Worm (Caenorhabditis elegans) whole organism, L4 larva: ENCODE data around the gene C06A8.8.

Experiments used
- D1046.2 ChIP-seq: fragments of 200-800 bp; sonication (Bioruptor generic); IDR thresholded peaks from 2 replicates; pipeline ENCODE4 v1.3.6; 2022; ENCODE audit warnings: missing genetic modification characterization, missing compliant biosample characterization
- F37D6.2 ChIP-seq: sonication (generic microtip); optimal IDR thresholded peaks from 2 replicates; lab custom pipeline; 2016; ENCODE audit warnings: mild to moderate bottlenecking, missing genetic modification characterization, missing compliant biosample characterization
- T20F7.1 ChIP-seq: fragments of 200-800 bp; sonication (Bioruptor generic); optimal IDR thresholded peaks from 2 replicates; lab custom pipeline; 2018; ENCODE audit warnings: mild to moderate bottlenecking, missing genetic modification characterization, missing compliant biosample characterization
- T26A8.4 ChIP-seq: fragments of 200-800 bp; sonication (Bioruptor generic); IDR thresholded peaks from 2 replicates; pipeline ENCODE4 v1.3.6; 2022; ENCODE audit warnings: missing genetic modification characterization, missing compliant biosample characterization
- Y48G9A.11 ChIP-seq: fragments of 200-800 bp; sonication (Bioruptor generic); IDR thresholded peaks from 2 replicates; pipeline ENCODE4 v1.3.6; 2022; ENCODE audit warnings: missing genetic modification reagents, missing genetic modification characterization, missing compliant biosample characterization
- ZK337.2 ChIP-seq: fragments of 200-800 bp; sonication (Bioruptor generic); IDR thresholded peaks from 2 replicates; pipeline ENCODE4 v1.3.6; 2022; ENCODE audit warnings: missing genetic modification reagents, missing genetic modification characterization, missing compliant biosample characterization
- aha-1 ChIP-seq: fragments of 150-350 bp; peaks from one replicate; lab custom pipeline; 2014; ENCODE audit warnings: missing biosample characterization, missing genetic modification characterization
- aly-2 ChIP-seq: sonication (generic microtip); optimal IDR thresholded peaks from 2 replicates; lab custom pipeline; 2018; ENCODE audit warnings: missing biosample characterization, missing genetic modification characterization
- arid-1 ChIP-seq: fragments of 200-800 bp; sonication (Bioruptor generic); conservative IDR thresholded peaks from 2 replicates; pipeline ENCODE4 v1.3.6; 2022; ENCODE audit warnings: missing genetic modification reagents, missing genetic modification characterization, missing compliant biosample characterization
- ceh-82 ChIP-seq: sonication (generic microtip); optimal IDR thresholded peaks from 2 replicates; lab custom pipeline; 2017; ENCODE audit warnings: missing biosample characterization, missing genetic modification characterization
- ces-1 ChIP-seq: fragments of 150-350 bp; sonication (generic microtip); optimal IDR thresholded peaks from 4 replicates; lab custom pipeline; 2014; ENCODE audit warnings: missing biosample characterization, missing genetic modification reagents, missing genetic modification characterization
- daf-12 ChIP-seq: fragments of 150-350 bp; optimal IDR thresholded peaks from 2 replicates; lab custom pipeline; 2014; ENCODE audit warnings: missing biosample characterization, missing genetic modification reagents, missing genetic modification characterization
- daf-8 ChIP-seq: fragments of 200-800 bp; sonication (Bioruptor generic); IDR thresholded peaks from 2 replicates; pipeline ENCODE4 v1.3.6; 2022; ENCODE audit warnings: missing genetic modification characterization, missing compliant biosample characterization
- dpl-1 ChIP-seq: fragments of 150-350 bp; optimal IDR thresholded peaks from 2 replicates; lab custom pipeline; 2014; ENCODE audit warnings: missing biosample characterization, missing genetic modification reagents, missing genetic modification characterization
- dve-1 ChIP-seq: sonication (generic microtip); optimal IDR thresholded peaks from 2 replicates; lab custom pipeline; 2017; ENCODE audit warnings: antibody characterized with exemption, mild to moderate bottlenecking, missing genetic modification characterization, missing compliant biosample characterization; ENCODE audit not compliant: insufficient read depth
- egl-43 ChIP-seq: fragments of 200-800 bp; sonication (Bioruptor generic); IDR thresholded peaks from 2 replicates; pipeline ENCODE4 v1.3.6; 2022; ENCODE audit warnings: missing genetic modification reagents, missing genetic modification characterization, missing compliant biosample characterization
- fkh-10 ChIP-seq: fragments of 150-350 bp; optimal IDR thresholded peaks from 2 replicates; lab custom pipeline; 2014; ENCODE audit warnings: missing biosample characterization, missing genetic modification reagents, missing genetic modification characterization
- fos-1 ChIP-seq: fragments of 150-350 bp; optimal IDR thresholded peaks from 2 replicates; lab custom pipeline; 2014; ENCODE audit warnings: missing biosample characterization, missing genetic modification characterization
- hif-1 ChIP-seq, 2 experiments: sonication (generic microtip); optimal IDR thresholded peaks; 2 replicates each; lab custom pipeline; 2016 to 2017; ENCODE audit warnings: missing compliant biosample characterization in 2 of 2, missing genetic modification characterization in 2 of 2, missing genetic modification reagents in 2 of 2, missing genotype in 2 of 2, mild to moderate bottlenecking in 1 of 2
- hlh-11 ChIP-seq: fragments of 200-800 bp; sonication (Bioruptor generic); optimal IDR thresholded peaks from 2 replicates; lab custom pipeline; 2018; ENCODE audit warnings: mild to moderate bottlenecking, missing genetic modification characterization, missing compliant biosample characterization
- lin-13 ChIP-seq: fragments of 150-350 bp; optimal IDR thresholded peaks from 2 replicates; lab custom pipeline; 2014; ENCODE audit warnings: missing biosample characterization, missing genetic modification reagents, missing genetic modification characterization
- lin-38 ChIP-seq: fragments of 200-800 bp; sonication (Bioruptor generic); IDR thresholded peaks from 2 replicates; pipeline ENCODE4 v1.3.6; 2022; ENCODE audit warnings: missing genetic modification reagents, missing genetic modification characterization, missing compliant biosample characterization
- lir-3 ChIP-seq: sonication (generic microtip); optimal IDR thresholded peaks from 2 replicates; lab custom pipeline; 2016; ENCODE audit warnings: mild to moderate bottlenecking, missing genetic modification characterization, missing compliant biosample characterization
- madf-9 ChIP-seq: fragments of 200-800 bp; sonication (Bioruptor generic); conservative IDR thresholded peaks from 2 replicates; pipeline ENCODE4 v1.3.6; 2022; ENCODE audit warnings: missing genetic modification reagents, missing genetic modification characterization, missing compliant biosample characterization
- mdl-1 ChIP-seq, 2 experiments: fragments of 150-350 bp in 1 of 2; sonication (generic microtip) in 1 of 2; optimal IDR thresholded peaks; 2 replicates each; lab custom pipeline; 2014 to 2017; ENCODE audit warnings: missing biosample characterization in 2 of 2, missing genetic modification characterization in 2 of 2
- mep-1 ChIP-seq: fragments of 150-350 bp; sonication (generic microtip); optimal IDR thresholded peaks from 3 replicates; lab custom pipeline; 2014; ENCODE audit warnings: missing biosample characterization, missing genetic modification characterization
- mes-2 ChIP-seq: sonication (generic microtip); optimal IDR thresholded peaks from 2 replicates; lab custom pipeline; 2016; ENCODE audit warnings: missing genotype, mild to moderate bottlenecking, missing genetic modification characterization, missing compliant biosample characterization; ENCODE audit not compliant: poor library complexity, severe bottlenecking
- mxl-2 ChIP-seq: fragments of 200-800 bp; sonication (Bioruptor generic); conservative IDR thresholded peaks from 2 replicates; pipeline ENCODE4 v1.3.6; 2022; ENCODE audit warnings: missing genetic modification reagents, missing genetic modification characterization, missing compliant biosample characterization
- mxl-3 ChIP-seq: fragments of 200-800 bp; sonication (Bioruptor generic); optimal IDR thresholded peaks from 2 replicates; lab custom pipeline; 2018; ENCODE audit warnings: mild to moderate bottlenecking, missing genetic modification characterization, missing compliant biosample characterization
- nhr-102 ChIP-seq: sonication (generic microtip); optimal IDR thresholded peaks from 2 replicates; lab custom pipeline; 2016; ENCODE audit warnings: mild to moderate bottlenecking, missing genetic modification characterization, moderate library complexity, missing compliant biosample characterization
- nhr-28 ChIP-seq: fragments of 150-350 bp; optimal IDR thresholded peaks from 2 replicates; lab custom pipeline; 2014; ENCODE audit warnings: missing biosample characterization, missing genetic modification characterization
- nhr-42 ChIP-seq: fragments of 200-800 bp; sonication (Bioruptor generic); IDR thresholded peaks from 2 replicates; pipeline ENCODE4 v1.3.6; 2022; ENCODE audit warnings: missing genetic modification characterization, missing compliant biosample characterization
- pha-4 ChIP-seq, 2 experiments: fragments of 150-350 bp in 1 of 2; fragments of 200-800 bp in 1 of 2; sonication (Bioruptor generic) in 1 of 2; IDR thresholded peaks in 1 of 2; optimal IDR thresholded peaks in 1 of 2; 2 replicates each; pipeline versions ENCODE4 v1.3.6 to Lab custom; 2014 to 2022; ENCODE audit warnings: missing genetic modification characterization in 2 of 2, missing genetic modification reagents in 2 of 2, missing biosample characterization in 1 of 2, missing compliant biosample characterization in 1 of 2
- saeg-2 ChIP-seq: fragments of 200-800 bp; sonication (Bioruptor generic); IDR thresholded peaks from 2 replicates; pipeline ENCODE4 v1.3.6; 2022; ENCODE audit warnings: missing genetic modification reagents, missing genetic modification characterization, missing compliant biosample characterization
- snpc-4 ChIP-seq: fragments of 150-350 bp; optimal IDR thresholded peaks from 2 replicates; lab custom pipeline; 2014; ENCODE audit warnings: missing biosample characterization, missing genetic modification characterization
- spr-1 ChIP-seq: sonication (generic microtip); optimal IDR thresholded peaks from 2 replicates; lab custom pipeline; 2016; ENCODE audit warnings: mild to moderate bottlenecking, missing genetic modification characterization, missing compliant biosample characterization
- spr-3 ChIP-seq: fragments of 200-800 bp; sonication (Bioruptor generic); optimal IDR thresholded peaks from 2 replicates; lab custom pipeline; 2018; ENCODE audit warnings: mild to moderate bottlenecking, missing genetic modification characterization, missing compliant biosample characterization
- tag-97 ChIP-seq: fragments of 200-800 bp; sonication (Bioruptor generic); IDR thresholded peaks from 2 replicates; pipeline ENCODE4 v1.3.6; 2022; ENCODE audit warnings: missing genetic modification characterization, missing compliant biosample characterization
- unc-130 ChIP-seq: sonication (generic microtip); optimal IDR thresholded peaks from 2 replicates; lab custom pipeline; 2016; ENCODE audit warnings: missing genetic modification reagents, missing genetic modification characterization, missing compliant biosample characterization
- unc-62 ChIP-seq, 3 experiments: fragments of 150-350 bp in 1 of 3; sonication (generic microtip); optimal IDR thresholded peaks in 2 of 3; peaks in 1 of 3; 1 replicate in 1 of 3; 2 replicates in 2 of 3; lab custom pipeline; 2014 to 2017; ENCODE audit warnings: missing biosample characterization in 3 of 3, missing genetic modification characterization in 3 of 3, missing genetic modification reagents in 3 of 3, missing genotype in 1 of 3
- vab-7 ChIP-seq: fragments of 200-800 bp; sonication (Bioruptor generic); IDR thresholded peaks from 2 replicates; pipeline ENCODE4 v1.3.6; 2022; ENCODE audit warnings: missing genetic modification reagents, missing genetic modification characterization, missing compliant biosample characterization
- zag-1 ChIP-seq: fragments of 150-350 bp; optimal IDR thresholded peaks from 2 replicates; lab custom pipeline; 2014; ENCODE audit warnings: missing biosample characterization, missing genetic modification characterization
- zfp-2 ChIP-seq: sonication (generic microtip); optimal IDR thresholded peaks from 2 replicates; lab custom pipeline; 2016; ENCODE audit warnings: mild to moderate bottlenecking, missing genetic modification characterization, missing compliant biosample characterization
- zip-2 ChIP-seq: fragments of 150-350 bp; optimal IDR thresholded peaks from 2 replicates; lab custom pipeline; 2014; ENCODE audit warnings: missing biosample characterization, missing genetic modification characterization
- ztf-7 ChIP-seq: fragments of 150-350 bp; optimal IDR thresholded peaks from 2 replicates; lab custom pipeline; 2014; ENCODE audit warnings: missing biosample characterization, missing genetic modification characterization

C06A8.8 gene

ce11 chrII:7776715-7777114 lies 4.9 kb upstream of the C06A8.8 start (continued):
- TF ChIP-seq mdl-1 (tag; optimal IDR thresholded peaks at IDR 0.05; lab: Kevin White, UChicago) = peak in 1 of 2 experiments; percentile 49
- peak in 1 of 2 experiments; percentile 42 for TF ChIP-seq hif-1 (tag; optimal IDR thresholded peaks at IDR 0.05; lab: Kevin White, UChicago)
- no peak for TF ChIP-seq zip-2
- TF ChIP-seq spr-1 (tag; lab: Kevin White, UChicago) = no peak
- TF ChIP-seq unc-62 (GFP tag; optimal IDR thresholded peaks at IDR 0.05 in 1 of 2; lab: Kevin White, UChicago) = peak in 1 of 2 experiments; percentile 56
- TF ChIP-seq unc-62 (tag; optimal IDR thresholded peaks at IDR 0.05; lab: Kevin White, UChicago) = no peak
- TF ChIP-seq aha-1 = peak; percentile 57
- peak; percentile 74 for TF ChIP-seq mxl-3 (GFP tag; lab: Kevin White, UChicago)
- TF ChIP-seq lin-13 = no peak
- no peak for TF ChIP-seq fkh-10 (GFP tag; lab: Kevin White, UChicago)
- no peak for TF ChIP-seq T26A8.4
- no peak for TF ChIP-seq ztf-7 (tag; lab: Kevin White, UChicago)
- peak; percentile 38 for TF ChIP-seq dve-1 (tag; lab: Kevin White, UChicago)
- no peak for TF ChIP-seq Y48G9A.11 (GFP tag; lab: Robert Waterston, UW)
- TF ChIP-seq lir-3 (tag; lab: Kevin White, UChicago) = no peak
- TF ChIP-seq mxl-2 (GFP tag; lab: Robert Waterston, UW) = no peak
- TF ChIP-seq hlh-11 (tag; lab: Kevin White, UChicago) = peak; percentile 35
- no peak for TF ChIP-seq ces-1 (GFP tag; lab: Kevin White, UChicago)
- no peak for TF ChIP-seq madf-9 (GFP tag; lab: Robert Waterston, UW)
- TF ChIP-seq pha-4 (GFP tag; IDR thresholded peaks at IDR 0.05; lab: Robert Waterston, UW) = 0 out of 2 replicates have a peak, but pooled peaks have one; percentile 26
- no peak for TF ChIP-seq pha-4 (tag; optimal IDR thresholded peaks at IDR 0.05; lab: Kevin White, UChicago)

ce11 chrII:7776232-7776631 lies 4.4 kb upstream of the C06A8.8 start:
- TF ChIP-seq F37D6.2 (tag; lab: Kevin White, UChicago) (no peak), fos-1 (no peak), spr-3 (no peak), mes-2 (tag; lab: Kevin White, UChicago) (no peak), daf-8 (GFP tag; lab: Robert Waterston, UW) (no peak), nhr-28 (tag; lab: Kevin White, UChicago) (peak; percentile 6), zag-1 (tag; lab: Kevin White, UChicago) (no peak), ZK337.2 (GFP tag; lab: Robert Waterston, UW) (no peak), ceh-82 (no peak), tag-97 (GFP tag; lab: Robert Waterston, UW) (no peak), dpl-1 (no peak), unc-62 (GFP tag; optimal IDR thresholded peaks at IDR 0.05 in 1 of 2; lab: Kevin White, UChicago) (peak in 1 of 2 experiments; percentile 89), unc-62 (tag; optimal IDR thresholded peaks at IDR 0.05; lab: Kevin White, UChicago) (no peak), mep-1 (tag; lab: Kevin White, UChicago) (no peak), vab-7 (GFP tag; lab: Robert Waterston, UW) (no peak), nhr-102 (tag; lab: Kevin White, UChicago) (no peak), unc-130 (GFP tag; lab: Kevin White, UChicago) (no peak), ztf-7 (tag; lab: Kevin White, UChicago) (no peak)

- TF ChIP-seq dve-1 (tag; lab: Kevin White, UChicago) (peak; percentile 9), T26A8.4 (peak; percentile 54; the same call in 1 of the 2 replicates), zag-1 (tag; lab: Kevin White, UChicago) (no peak), nhr-42 (GFP tag; lab: Robert Waterston, UW) (no peak; the same call in 1 of the 2 replicates), aly-2 (tag; lab: Kevin White, UChicago) (no peak), nhr-102 (tag; lab: Kevin White, UChicago) (peak; percentile 39), saeg-2 (GFP tag; lab: Robert Waterston, UW) (no peak), unc-62 (GFP tag; optimal IDR thresholded peaks at IDR 0.05 in 1 of 2; lab: Kevin White, UChicago) (peak in 1 of 2 experiments; percentile 58), unc-62 (tag; optimal IDR thresholded peaks at IDR 0.05; lab: Kevin White, UChicago) (no peak), lin-38 (GFP tag; lab: Robert Waterston, UW) (peak; percentile 37; the same call in 1 of the 2 replicates), daf-12 (no peak), arid-1 (0 out of 2 replicates have a peak, but pooled peaks have one; percentile 23), T20F7.1 (GFP tag; lab: Kevin White, UChicago) (peak; percentile 4), D1046.2 (peak; percentile 47; the same call in 1 of the 2 replicates), F37D6.2 (tag; lab: Kevin White, UChicago) (no peak), zfp-2 (tag; lab: Kevin White, UChicago) (no peak), vab-7 (GFP tag; lab: Robert Waterston, UW) (no peak), spr-3 (no peak), egl-43 (GFP tag; lab: Robert Waterston, UW) (no peak), ztf-7 (tag; lab: Kevin White, UChicago) (no peak), snpc-4 (no peak)
Observed at ce11 chrII:7773427-7773993, 1.7 kb upstream of the C06A8.8 start.
